Worm (Caenorhabditis elegans) whole organism, young adult: Measurements from ENCODE around the gene B0336.13.

Experiments
- gei-17 ChIP-seq: fragments of 200-800 bp; sonication (Bioruptor generic); optimal IDR thresholded peaks from 2 replicates; lab custom pipeline; 2018; ENCODE audit warnings: mild to moderate bottlenecking, missing genetic modification characterization, missing compliant biosample characterization
- hrde-1 ChIP-seq: sonication (generic microtip); optimal IDR thresholded peaks from 2 replicates; lab custom pipeline; 2016; ENCODE audit warnings: missing genetic modification characterization, mild to moderate bottlenecking, missing compliant biosample characterization, moderate library complexity, missing genotype, missing genetic modification reagents, borderline replicate concordance

DNA sequence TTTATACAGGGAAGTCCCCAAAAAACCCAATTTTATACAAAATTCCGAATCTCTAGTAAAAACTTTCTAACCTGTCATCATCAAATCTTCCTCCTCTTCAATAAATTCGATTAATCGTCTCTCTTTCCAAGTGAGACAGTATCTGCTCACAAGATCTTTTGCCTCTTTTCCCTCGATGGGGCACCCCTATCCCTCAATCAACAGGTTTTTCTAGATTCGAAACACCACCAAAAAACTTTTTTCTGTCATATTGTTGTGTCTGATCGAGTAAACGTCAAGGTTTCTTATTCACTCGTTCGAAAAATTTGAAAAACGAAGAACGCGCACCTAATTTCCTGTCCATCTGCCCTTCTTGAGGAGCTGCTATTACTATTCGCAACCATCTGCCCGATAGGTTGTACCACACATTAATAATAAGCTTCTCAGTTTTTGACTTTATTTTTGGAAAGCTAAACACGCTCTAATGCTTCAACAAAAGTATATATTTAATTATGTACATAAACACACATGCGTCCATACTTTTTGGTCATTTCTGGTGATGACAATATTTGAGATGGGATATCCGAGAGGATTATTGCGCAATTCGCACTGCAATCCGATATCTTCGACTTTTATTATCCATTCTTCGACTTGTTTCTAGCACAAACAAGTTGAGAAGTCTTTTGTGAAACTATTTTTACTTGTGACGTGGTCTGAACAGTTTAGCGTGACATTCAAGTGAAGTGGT is 25.4 kb downstream of the B0336.13 start:
- TF ChIP-seq hrde-1 (tag; lab: Kevin White, UChicago): no peak
- no peak for TF ChIP-seq gei-17 (GFP tag; lab: Kevin White, UChicago)
